Fruit fly (Drosophila melanogaster) whole organism, embryonic: ENCODE data around the gene Mgat4a.

Source experiments
- C15 ChIP-seq: fragments of 200-800 bp; sonication (Bioruptor generic); IDR thresholded peaks from 3 replicates; pipeline ENCODE4 v1.3.6; 2022; ENCODE audit warnings: missing biosample characterization, missing genetic modification characterization
- CG10431 ChIP-seq: fragments of 200-800 bp; sonication (Bioruptor generic); optimal IDR thresholded peaks from 3 replicates; lab custom pipeline; 2018; ENCODE audit warnings: missing biosample characterization, mild to moderate bottlenecking, missing genetic modification characterization
- CG11247 ChIP-seq: fragments of 200-800 bp; sonication (Bioruptor generic); IDR thresholded peaks from 2 replicates; pipeline ENCODE4 v1.3.6; 2022; ENCODE audit warnings: missing biosample characterization, missing genetic modification characterization
- CG11504 ChIP-seq: fragments of 200-800 bp; sonication (Bioruptor generic); optimal IDR thresholded peaks from 3 replicates; lab custom pipeline; 2019; ENCODE audit warnings: missing biosample characterization, mild to moderate bottlenecking, missing genetic modification characterization, moderate library complexity
- CG11695 ChIP-seq: fragments of 200-800 bp; sonication (Bioruptor generic); IDR thresholded peaks from 3 replicates; pipeline ENCODE4 v1.3.6; 2022; ENCODE audit warnings: missing biosample characterization, missing genetic modification characterization
- CG11696 ChIP-seq: fragments of 200-800 bp; sonication (Bioruptor generic); IDR thresholded peaks from 2 replicates; pipeline ENCODE4 v1.3.6; 2022; ENCODE audit warnings: missing biosample characterization, missing genetic modification characterization
- CG12299 ChIP-seq: fragments of 200-800 bp; sonication (Bioruptor generic); optimal IDR thresholded peaks from 2 replicates; lab custom pipeline; 2018; ENCODE audit warnings: missing biosample characterization, mild to moderate bottlenecking, missing genetic modification characterization
- CG13123 ChIP-seq: fragments of 200-800 bp; sonication (Bioruptor generic); optimal IDR thresholded peaks from 2 replicates; lab custom pipeline; 2016; ENCODE audit warnings: missing biosample characterization, missing genetic modification characterization
- CG15479 ChIP-seq: fragments of 200-800 bp; sonication (Bioruptor generic); optimal IDR thresholded peaks from 3 replicates; lab custom pipeline; 2019; ENCODE audit warnings: missing biosample characterization, mild to moderate bottlenecking, missing genetic modification characterization, moderate library complexity
- CG18619 ChIP-seq: fragments of 200-800 bp; sonication (Bioruptor generic); optimal IDR thresholded peaks from 3 replicates; lab custom pipeline; 2017; ENCODE audit warnings: missing biosample characterization, mild to moderate bottlenecking, missing genetic modification characterization
- CG2116 ChIP-seq: fragments of 200-800 bp; sonication (Bioruptor generic); optimal IDR thresholded peaks from 3 replicates; lab custom pipeline; 2018; ENCODE audit warnings: missing biosample characterization, mild to moderate bottlenecking, missing genetic modification characterization
- CG2678 ChIP-seq: fragments of 200-800 bp; sonication (Bioruptor generic); optimal IDR thresholded peaks from 3 replicates; lab custom pipeline; 2019; ENCODE audit warnings: missing biosample characterization, mild to moderate bottlenecking, missing genetic modification characterization, moderate library complexity
- CG2889 ChIP-seq: fragments of 200-800 bp; sonication (Bioruptor generic); IDR thresholded peaks from 3 replicates; pipeline ENCODE4 v1.3.6; 2022; ENCODE audit warnings: missing biosample characterization, missing genetic modification characterization
- CG3065 ChIP-seq: fragments of 200-800 bp; sonication (Bioruptor generic); optimal IDR thresholded peaks from 2 replicates; lab custom pipeline; 2016; ENCODE audit warnings: missing biosample characterization, missing genetic modification characterization
- CG34224 ChIP-seq: fragments of 200-800 bp; sonication (Bioruptor generic); IDR thresholded peaks from 3 replicates; pipeline ENCODE4 v1.3.6; 2022; ENCODE audit warnings: missing biosample characterization, missing genetic modification characterization; ENCODE audit not compliant: partially characterized antibody
- CG5245 ChIP-seq: fragments of 200-800 bp; sonication (Bioruptor generic); optimal IDR thresholded peaks from 3 replicates; lab custom pipeline; 2016; ENCODE audit warnings: missing biosample characterization, missing genetic modification characterization
- CG5953 ChIP-seq: fragments of 200-800 bp; sonication (Bioruptor generic); IDR thresholded peaks from 2 replicates; pipeline ENCODE4 v1.3.6; 2022; ENCODE audit warnings: missing biosample characterization, missing genetic modification characterization
- CG7745 ChIP-seq: fragments of 200-800 bp; sonication (Bioruptor generic); optimal IDR thresholded peaks from 2 replicates; lab custom pipeline; 2018; ENCODE audit warnings: missing biosample characterization, mild to moderate bottlenecking, missing genetic modification characterization, moderate library complexity
- CG8290 ChIP-seq, 3 experiments: fragments of 200-800 bp; sonication (Bioruptor generic); optimal IDR thresholded peaks; 2 replicates each; lab custom pipeline; 2016 to 2019; ENCODE audit warnings: missing biosample characterization in 3 of 3, missing genetic modification characterization in 3 of 3, mild to moderate bottlenecking in 2 of 3, moderate library complexity in 1 of 3
- CG8765 ChIP-seq: fragments of 200-800 bp; sonication (Bioruptor generic); IDR thresholded peaks from 2 replicates; pipeline ENCODE4 v1.3.6; 2022; ENCODE audit warnings: missing biosample characterization, missing genetic modification characterization
- CG8924 ChIP-seq: fragments of 200-800 bp; optimal IDR thresholded peaks from 3 replicates; lab custom pipeline; 2019; ENCODE audit warnings: missing biosample characterization, mild to moderate bottlenecking, missing genetic modification characterization, moderate library complexity
- CG9437 ChIP-seq: fragments of 200-800 bp; sonication (Bioruptor generic); optimal IDR thresholded peaks from 2 replicates; lab custom pipeline; 2018; ENCODE audit warnings: missing biosample characterization, mild to moderate bottlenecking, missing genetic modification characterization
- D19B ChIP-seq: fragments of 200-800 bp; sonication (Bioruptor generic); optimal IDR thresholded peaks from 2 replicates; lab custom pipeline; 2017; ENCODE audit warnings: missing biosample characterization, mild to moderate bottlenecking, missing genetic modification characterization
- Dad ChIP-seq: fragments of 200-800 bp; sonication (Bioruptor generic); optimal IDR thresholded peaks from 3 replicates; lab custom pipeline; 2016; ENCODE audit warnings: missing biosample characterization, missing genetic modification characterization
- Dfd ChIP-seq, 2 experiments: fragments of >200 bp; optimal IDR thresholded peaks; 2 replicates each; lab custom pipeline; 2017; ENCODE audit warnings: missing biosample characterization in 2 of 2, missing genetic modification characterization in 2 of 2
- Doc3 ChIP-seq: fragments of 200-800 bp; sonication (Bioruptor generic); IDR thresholded peaks from 3 replicates; pipeline ENCODE4 v1.3.6; 2022; ENCODE audit warnings: missing biosample characterization, missing genetic modification characterization; ENCODE audit not compliant: partially characterized antibody
- HLH3B ChIP-seq: fragments of 200-800 bp; sonication (Bioruptor generic); IDR thresholded peaks from 2 replicates; pipeline ENCODE4 v1.3.6; 2022; ENCODE audit warnings: missing biosample characterization, missing genetic modification characterization
- HLH4C ChIP-seq: fragments of 200-800 bp; sonication (Bioruptor generic); IDR thresholded peaks from 3 replicates; pipeline ENCODE4 v1.3.6; 2022; ENCODE audit warnings: missing biosample characterization, missing genetic modification characterization; ENCODE audit not compliant: partially characterized antibody
- Med ChIP-seq: fragments of 200-800 bp; sonication (Bioruptor generic); peaks from one replicate; lab custom pipeline; 2016; ENCODE audit warnings: missing biosample characterization, missing genetic modification characterization, mild to moderate bottlenecking, inconsistent platforms, moderate library complexity
- NFAT ChIP-seq: fragments of 200-800 bp; sonication (Bioruptor generic); IDR thresholded peaks from 2 replicates; pipeline ENCODE4 v1.3.6; 2022; ENCODE audit warnings: missing biosample characterization, missing genetic modification characterization
- Ptx1 ChIP-seq: fragments of 200-800 bp; sonication (Bioruptor generic); IDR thresholded peaks from 2 replicates; pipeline ENCODE4 v1.3.6; 2022; ENCODE audit warnings: missing biosample characterization, missing genetic modification characterization
- Trl ChIP-seq, 3 experiments: fragments of >200 bp in 2 of 3; fragments of 200-800 bp in 1 of 3; sonication (Bioruptor generic) in 1 of 3; optimal IDR thresholded peaks; 2 replicates in 1 of 3; 3 replicates in 2 of 3; lab custom pipeline; 2016 to 2017; ENCODE audit warnings: missing biosample characterization in 1 of 3, missing genetic modification characterization in 1 of 3
- abd-A ChIP-seq: fragments of 200-800 bp; sonication (Bioruptor generic); optimal IDR thresholded peaks from 3 replicates; lab custom pipeline; 2019; ENCODE audit warnings: missing biosample characterization, mild to moderate bottlenecking, missing genetic modification characterization, moderate library complexity
- ara ChIP-seq: fragments of 200-800 bp; sonication (Bioruptor generic); IDR thresholded peaks from 2 replicates; pipeline ENCODE4 v1.3.6; 2022; ENCODE audit warnings: missing biosample characterization, missing genetic modification characterization
- ase ChIP-seq: fragments of 200-800 bp; sonication (Bioruptor generic); IDR thresholded peaks from 3 replicates; pipeline ENCODE4 v1.3.6; 2022; ENCODE audit warnings: missing biosample characterization, missing genetic modification characterization
- dm ChIP-seq: fragments of 200-800 bp; sonication (Bioruptor generic); optimal IDR thresholded peaks from 3 replicates; lab custom pipeline; 2016; ENCODE audit warnings: missing biosample characterization, missing genetic modification characterization
- gem ChIP-seq: fragments of 200-800 bp; sonication (Bioruptor generic); optimal IDR thresholded peaks from 2 replicates; lab custom pipeline; 2019; ENCODE audit warnings: missing biosample characterization, mild to moderate bottlenecking, missing genetic modification characterization, moderate library complexity
- hkb ChIP-seq, 2 experiments: fragments of 200-800 bp in 1 of 2; fragments of >200 bp in 1 of 2; sonication (Bioruptor generic) in 1 of 2; IDR thresholded peaks in 1 of 2; optimal IDR thresholded peaks in 1 of 2; 2 replicates each; pipeline versions ENCODE4 v1.3.6 to Lab custom; 2017 to 2022; ENCODE audit warnings: missing biosample characterization in 1 of 2, missing genetic modification characterization in 1 of 2
- lola ChIP-seq, 3 experiments: fragments of >200 bp in 2 of 3; fragments of 200-800 bp in 1 of 3; sonication (Bioruptor generic) in 1 of 3; optimal IDR thresholded peaks; 2 replicates each; lab custom pipeline; 2017 to 2019; ENCODE audit warnings: missing biosample characterization in 3 of 3, missing genetic modification characterization in 3 of 3, mild to moderate bottlenecking in 1 of 3, moderate library complexity in 1 of 3
- repo ChIP-seq: fragments of 200-800 bp; sonication (Bioruptor generic); optimal IDR thresholded peaks from 2 replicates; lab custom pipeline; 2016; ENCODE audit warnings: missing biosample characterization, missing genetic modification characterization
- sens ChIP-seq: fragments of 200-800 bp; sonication (Bioruptor generic); peaks from one replicate; lab custom pipeline; 2016; ENCODE audit warnings: missing biosample characterization, missing genetic modification characterization
- seq ChIP-seq: fragments of 200-800 bp; sonication (Bioruptor generic); IDR thresholded peaks from 2 replicates; pipeline ENCODE4 v1.3.6; 2022; ENCODE audit warnings: missing biosample characterization, missing genetic modification characterization
- slbo ChIP-seq: fragments of 200-800 bp; sonication (Bioruptor generic); IDR thresholded peaks from 2 replicates; pipeline ENCODE4 v1.3.6; 2022; ENCODE audit warnings: missing biosample characterization, missing genetic modification characterization
- so ChIP-seq: fragments of 200-800 bp; sonication (Bioruptor generic); IDR thresholded peaks from 3 replicates; pipeline ENCODE4 v1.3.6; 2022; ENCODE audit warnings: missing biosample characterization, missing genetic modification characterization
- twi ChIP-seq: fragments of 200-800 bp; optimal IDR thresholded peaks from 2 replicates; lab custom pipeline; 2019; ENCODE audit warnings: missing biosample characterization, mild to moderate bottlenecking, missing genetic modification characterization, moderate library complexity
- vvl ChIP-seq: fragments of 200-800 bp; sonication (Bioruptor generic); IDR thresholded peaks from 2 replicates; pipeline ENCODE4 v1.3.6; 2022; ENCODE audit warnings: missing biosample characterization, missing genetic modification characterization

Gene Mgat4a

dm6 chr3L:14761837-14762785, at the start of gene Mgat4a, which contains the start of gene Tsen34 (continued):
- TF ChIP-seq CG2889 (GFP tag; lab: Robert Waterston, UW) (0 out of 3 replicates have a peak, but pooled peaks have one; percentile 30), CG34224 (GFP tag; lab: Robert Waterston, UW) (peak; percentile 46; the same call in 1 of the 3 replicates), Doc3 (GFP tag; lab: Robert Waterston, UW) (peak; percentile 33; the same call in 1 of the 3 replicates), CG8924 (tag; lab: Kevin White, UChicago) (peak; percentile 68), CG11247 (GFP tag; lab: Robert Waterston, UW) (peak; percentile 74), dm (GFP tag; lab: Kevin White, UChicago) (peak; percentile 36), sens (GFP tag; lab: Kevin White, UChicago) (peak; percentile 86), twi (tag; lab: Kevin White, UChicago) (no peak), D19B (GFP tag; lab: Kevin White, UChicago) (peak; percentile 84), so (peak; percentile 43; the same call in 1 of the 3 replicates), CG11504 (tag; lab: Kevin White, UChicago) (no peak), repo (GFP tag; lab: Kevin White, UChicago) (peak; percentile 3), gem (no peak), CG18619 (GFP tag; lab: Kevin White, UChicago) (peak; percentile 62), CG11695 (GFP tag; lab: Robert Waterston, UW) (peak; percentile 56; the same call in 1 of the 3 replicates), HLH3B (GFP tag; lab: Robert Waterston, UW) (no peak), HLH4C (peak; percentile 68), hkb (optimal IDR thresholded peaks at IDR 0.05; lab: Kevin White, UChicago) (no peak), hkb (GFP tag; IDR thresholded peaks at IDR 0.05; lab: Robert Waterston, UW) (0 out of 2 replicates have a peak, but pooled peaks have one; percentile 28), Dfd (GFP tag; optimal IDR thresholded peaks at IDR 0.05; lab: Kevin White, UChicago) (no peak), Ptx1 (GFP tag; lab: Robert Waterston, UW) (no peak), CG3065 (no peak), seq (GFP tag; lab: Robert Waterston, UW) (peak; percentile 14; the same call in 1 of the 2 replicates), NFAT (GFP tag; lab: Robert Waterston, UW) (peak; percentile 65), CG5245 (GFP tag; lab: Kevin White, UChicago) (no peak), Dad (GFP tag; lab: Kevin White, UChicago) (peak; percentile 46), Trl (optimal IDR thresholded peaks at IDR 0.05; lab: Kevin White, UChicago) (no peak), Trl (GFP tag; optimal IDR thresholded peaks at IDR 0.05; lab: Kevin White, UChicago) (peak; percentile 32), ara (GFP tag; lab: Robert Waterston, UW) (no peak), abd-A (tag; lab: Kevin White, UChicago) (no peak), CG7745 (tag; lab: Kevin White, UChicago) (no peak), C15 (GFP tag; lab: Robert Waterston, UW) (0 out of 3 replicates have a peak, but pooled peaks have one; percentile 31), vvl (GFP tag; lab: Robert Waterston, UW) (no peak; the same call in 1 of the 2 replicates), CG12299 (tag; lab: Kevin White, UChicago) (no peak), CG8290 (GFP tag; optimal IDR thresholded peaks at IDR 0.05; lab: Kevin White, UChicago) (no peak), CG8290 (tag; optimal IDR thresholded peaks at IDR 0.05; lab: Kevin White, UChicago) (peak in 1 of 2 experiments; percentile 59), CG11696 (GFP tag; lab: Robert Waterston, UW) (0 out of 2 replicates have a peak, but pooled peaks have one; percentile 13), CG8765 (no peak), lola (GFP tag; optimal IDR thresholded peaks at IDR 0.05; lab: Kevin White, UChicago) (no peak), slbo (GFP tag; lab: Robert Waterston, UW) (peak; percentile 59), CG15479 (GFP tag; lab: Kevin White, UChicago) (peak; percentile 43), CG5953 (no peak), CG9437 (GFP tag; lab: Kevin White, UChicago) (no peak), CG10431 (peak; percentile 67), ase (GFP tag; lab: Robert Waterston, UW) (no peak), CG13123 (no peak), CG2116 (peak; percentile 71), Med (GFP tag; lab: Kevin White, UChicago) (peak; percentile 96), CG2678 (no peak)
